Fruit fly (Drosophila melanogaster) whole organism, prepupa: Measurements from ENCODE around the gene CG31627.

Source experiments
- CG34406 ChIP-seq: fragments of 200-800 bp; sonication (Bioruptor generic); optimal IDR thresholded peaks from 3 replicates; lab custom pipeline; 2016; ENCODE audit warnings: missing biosample characterization, missing genetic modification characterization
- CG6854 ChIP-seq: fragments of 200-800 bp; sonication (Bioruptor generic); optimal IDR thresholded peaks from 2 replicates; lab custom pipeline; 2017; ENCODE audit warnings: missing biosample characterization, mild to moderate bottlenecking, missing genetic modification characterization
- CG9139 ChIP-seq: fragments of 200-800 bp; sonication (Bioruptor generic); optimal IDR thresholded peaks from 3 replicates; lab custom pipeline; 2017; ENCODE audit warnings: missing biosample characterization, mild to moderate bottlenecking, missing genetic modification characterization
- OdsH ChIP-seq: fragments of 200-800 bp; sonication (Bioruptor generic); optimal IDR thresholded peaks from 3 replicates; lab custom pipeline; 2016; ENCODE audit warnings: missing biosample characterization, missing genetic modification characterization
- Sox14 ChIP-seq: fragments of 200-800 bp; sonication (Bioruptor generic); optimal IDR thresholded peaks from 3 replicates; lab custom pipeline; 2016; ENCODE audit warnings: missing biosample characterization, missing genetic modification characterization
- eg ChIP-seq: fragments of 200-800 bp; sonication (Bioruptor generic); IDR thresholded peaks from 3 replicates; pipeline ENCODE4 v1.3.6; 2022; ENCODE audit warnings: missing biosample characterization, missing genetic modification characterization
- topi ChIP-seq: fragments of 200-800 bp; sonication (Bioruptor generic); optimal IDR thresholded peaks from 3 replicates; lab custom pipeline; 2016; ENCODE audit warnings: missing biosample characterization, missing genetic modification characterization

dm6 chr2L:21218240-21218911, 45.4 kb downstream of the CG31627 start, which contains the start of gene CG8679:
- TF ChIP-seq CG34406 (no peak), topi (no peak), OdsH (GFP tag; lab: Kevin White, UChicago) (no peak), Sox14 (GFP tag; lab: Kevin White, UChicago) (no peak), CG6854 (no peak), eg (GFP tag; lab: Robert Waterston, UW) (no peak), CG9139 (GFP tag; lab: Kevin White, UChicago) (no peak)
